Worm (Caenorhabditis elegans) whole organism, young adult: Measurements from ENCODE around the gene Y4C6B.3.
"Not testable (repeated sequence)": the region's sequence is repeated elsewhere in the genome, so short reads cannot be mapped to it uniquely, and the experiment has no call there.

Source experiments
- B0019.2 ChIP-seq: fragments of 200-800 bp; sonication (Bioruptor generic); conservative IDR thresholded peaks from 2 replicates; pipeline ENCODE4 v1.3.6; 2022; ENCODE audit warnings: missing genetic modification reagents, missing genetic modification characterization, missing compliant biosample characterization
- B0035.1 ChIP-seq: sonication (generic microtip); optimal IDR thresholded peaks from 2 replicates; lab custom pipeline; 2016; ENCODE audit warnings: missing genetic modification characterization, mild to moderate bottlenecking, missing compliant biosample characterization, missing genotype, missing genetic modification reagents
- F10E7.11 ChIP-seq: sonication (generic microtip); optimal IDR thresholded peaks from 2 replicates; lab custom pipeline; 2017; ENCODE audit warnings: mild to moderate bottlenecking, missing genetic modification characterization, moderate library complexity, missing compliant biosample characterization
- F22D6.2 ChIP-seq: sonication (generic microtip); optimal IDR thresholded peaks from 2 replicates; lab custom pipeline; 2016; ENCODE audit warnings: mild to moderate bottlenecking, missing genetic modification characterization, missing compliant biosample characterization
- F33H1.4 ChIP-seq: fragments of 200-800 bp; sonication (Bioruptor generic); IDR thresholded peaks from 2 replicates; pipeline ENCODE4 v1.3.6; 2022; ENCODE audit warnings: missing genetic modification reagents, missing genetic modification characterization, missing compliant biosample characterization
- Y53F4B.3 ChIP-seq: fragments of 200-800 bp; sonication (Bioruptor generic); IDR thresholded peaks from 2 replicates; pipeline ENCODE4 v1.3.6; 2022; ENCODE audit warnings: missing genetic modification reagents, missing genetic modification characterization, missing compliant biosample characterization
- Y67H2A.10 ChIP-seq: fragments of 200-800 bp; sonication (Bioruptor generic); conservative IDR thresholded peaks from 2 replicates; pipeline ENCODE4 v1.3.6; 2022; ENCODE audit warnings: missing genetic modification reagents, missing genetic modification characterization, missing compliant biosample characterization
- ZK185.1 ChIP-seq: sonication (generic microtip); optimal IDR thresholded peaks from 2 replicates; lab custom pipeline; 2016; ENCODE audit warnings: mild to moderate bottlenecking, missing genetic modification characterization, missing compliant biosample characterization; ENCODE audit not compliant: poor library complexity, severe bottlenecking
- akir-1 ChIP-seq: fragments of 200-800 bp; sonication (Bioruptor generic); optimal IDR thresholded peaks from 2 replicates; lab custom pipeline; 2018; ENCODE audit warnings: mild to moderate bottlenecking, missing genetic modification characterization, moderate library complexity, missing compliant biosample characterization
- aptf-3 ChIP-seq: fragments of 200-800 bp; sonication (Bioruptor generic); IDR thresholded peaks from 2 replicates; pipeline ENCODE4 v1.3.6; 2022; ENCODE audit warnings: missing genetic modification characterization, missing compliant biosample characterization
- athp-1 ChIP-seq: sonication (generic microtip); optimal IDR thresholded peaks from 2 replicates; lab custom pipeline; 2017; ENCODE audit warnings: mild to moderate bottlenecking, missing genetic modification characterization, missing compliant biosample characterization
- egl-44 ChIP-seq: fragments of 200-800 bp; sonication (Bioruptor generic); IDR thresholded peaks from 2 replicates; pipeline ENCODE4 v1.3.6; 2022; ENCODE audit warnings: missing genetic modification reagents, missing genetic modification characterization, missing compliant biosample characterization
- egrh-3 ChIP-seq: fragments of 200-800 bp; sonication (Bioruptor generic); IDR thresholded peaks from 2 replicates; pipeline ENCODE4 v1.3.6; 2022; ENCODE audit warnings: missing genetic modification reagents, missing genetic modification characterization, missing compliant biosample characterization
- hsf-1 ChIP-seq: fragments of 200-800 bp; sonication (Bioruptor generic); IDR thresholded peaks from 2 replicates; pipeline ENCODE4 v1.3.6; 2022; ENCODE audit warnings: missing genetic modification reagents, missing genetic modification characterization, missing compliant biosample characterization
- let-526 ChIP-seq: fragments of 200-800 bp; sonication (Bioruptor generic); IDR thresholded peaks from 2 replicates; pipeline ENCODE4 v1.3.6; 2022; ENCODE audit warnings: missing genetic modification reagents, missing genetic modification characterization, missing compliant biosample characterization
- let-607 ChIP-seq, 2 experiments: fragments of 200-800 bp in 1 of 2; sonication (Bioruptor generic) in 1 of 2; sonication (generic microtip) in 1 of 2; optimal IDR thresholded peaks; 2 replicates each; lab custom pipeline; 2016 to 2018; ENCODE audit warnings: mild to moderate bottlenecking in 2 of 2, missing compliant biosample characterization in 2 of 2, missing genetic modification characterization in 2 of 2, moderate library complexity in 2 of 2, missing genotype in 1 of 2
- lin-26 ChIP-seq: fragments of 200-800 bp; sonication (Bioruptor generic); IDR thresholded peaks from 2 replicates; pipeline ENCODE4 v1.3.6; 2022; ENCODE audit warnings: missing genetic modification reagents, missing genetic modification characterization, missing compliant biosample characterization
- lin-54 ChIP-seq: fragments of 200-800 bp; sonication (Bioruptor generic); optimal IDR thresholded peaks from 2 replicates; lab custom pipeline; 2018; ENCODE audit warnings: mild to moderate bottlenecking, missing genetic modification characterization, missing compliant biosample characterization
- madf-10 ChIP-seq: sonication (generic microtip); optimal IDR thresholded peaks from 2 replicates; lab custom pipeline; 2016; ENCODE audit warnings: mild to moderate bottlenecking, missing genetic modification characterization, missing compliant biosample characterization
- madf-3 ChIP-seq: fragments of 200-800 bp; sonication (Bioruptor generic); IDR thresholded peaks from 2 replicates; pipeline ENCODE4 v1.3.6; 2022; ENCODE audit warnings: missing genetic modification reagents, missing genetic modification characterization, missing compliant biosample characterization
- mes-4 ChIP-seq: sonication (generic microtip); optimal IDR thresholded peaks from 2 replicates; lab custom pipeline; 2016; ENCODE audit warnings: missing genotype, missing genetic modification characterization, missing compliant biosample characterization
- nhr-120 ChIP-seq: fragments of 200-800 bp; sonication (Bioruptor generic); IDR thresholded peaks from 2 replicates; pipeline ENCODE4 v1.3.6; 2022; ENCODE audit warnings: missing genetic modification characterization, missing compliant biosample characterization
- nhr-179 ChIP-seq: sonication (generic microtip); optimal IDR thresholded peaks from 2 replicates; lab custom pipeline; 2016; ENCODE audit warnings: mild to moderate bottlenecking, missing genetic modification characterization, missing compliant biosample characterization
- nhr-80 ChIP-seq: sonication (generic microtip); optimal IDR thresholded peaks from 2 replicates; lab custom pipeline; 2016; ENCODE audit warnings: missing genetic modification characterization, missing compliant biosample characterization
- rcor-1 ChIP-seq: fragments of 200-800 bp; sonication (Bioruptor generic); IDR thresholded peaks from 2 replicates; pipeline ENCODE4 v1.3.6; 2022; ENCODE audit warnings: missing genetic modification reagents, missing genetic modification characterization, missing compliant biosample characterization
- sdz-38 ChIP-seq: sonication (generic microtip); optimal IDR thresholded peaks from 2 replicates; lab custom pipeline; 2016; ENCODE audit warnings: missing genotype, missing genetic modification characterization, missing compliant biosample characterization
- snpc-1.3 ChIP-seq: sonication (generic microtip); optimal IDR thresholded peaks from 2 replicates; lab custom pipeline; 2017; ENCODE audit warnings: missing genetic modification characterization, mild to moderate bottlenecking, missing compliant biosample characterization, antibody characterized with exemption, moderate library complexity, missing genotype, missing genetic modification reagents; ENCODE audit not compliant: insufficient read depth
- tbx-9 ChIP-seq: sonication (generic microtip); optimal IDR thresholded peaks from 2 replicates; lab custom pipeline; 2016; ENCODE audit warnings: borderline replicate concordance, missing genetic modification characterization, inconsistent platforms, missing compliant biosample characterization
- ztf-18 ChIP-seq: sonication (generic microtip); optimal IDR thresholded peaks from 2 replicates; lab custom pipeline; 2016; ENCODE audit warnings: missing genotype, mild to moderate bottlenecking, missing genetic modification characterization, missing compliant biosample characterization
- ztf-25 ChIP-seq: fragments of 200-800 bp; sonication (Bioruptor generic); IDR thresholded peaks from 2 replicates; pipeline ENCODE4 v1.3.6; 2022; ENCODE audit warnings: missing genetic modification reagents, missing genetic modification characterization, missing compliant biosample characterization

Gene Y4C6B.3

ce11 chrIV:5297436-5298012 is 34.8 kb upstream of the Y4C6B.3 start, which contains the start of the genes ZK354.6 and msp-113:
Gene ZK354.6 (minus strand): TSS chrIV:5297536.
Gene msp-113 (plus strand): TSS chrIV:5297962.
- TF ChIP-seq madf-10 (tag; lab: Kevin White, UChicago) (no peak), F10E7.11 (tag; lab: Kevin White, UChicago) (no peak), lin-54 (no peak), nhr-179 (tag; lab: Kevin White, UChicago) (no peak), Y67H2A.10 (GFP tag; lab: Robert Waterston, UW) (no peak), hsf-1 (GFP tag; lab: Robert Waterston, UW) (no peak), egl-44 (GFP tag; lab: Robert Waterston, UW) (no peak), ztf-25 (GFP tag; lab: Robert Waterston, UW) (no peak), tbx-9 (tag; lab: Kevin White, UChicago) (no peak), madf-3 (GFP tag; lab: Robert Waterston, UW) (no peak)

- TF ChIP-seq egrh-3 (GFP tag; lab: Robert Waterston, UW) (peak; percentile 70), Y53F4B.3 (peak; percentile 58; the same call in 1 of the 2 replicates)
Observed at ce11 chrIV:5299138-5299537, 33.1 kb upstream of the Y4C6B.3 start.

- TF ChIP-seq let-607 (tag; optimal IDR thresholded peaks at IDR 0.05; lab: Kevin White, UChicago) = no peak
- TF ChIP-seq hsf-1 (GFP tag; lab: Robert Waterston, UW) = no peak
- TF ChIP-seq ztf-18 (tag; lab: Kevin White, UChicago) = no peak
- no peak for TF ChIP-seq F22D6.2 (tag; lab: Kevin White, UChicago)
- TF ChIP-seq rcor-1 (GFP tag; lab: Robert Waterston, UW) = no peak
Observed at ce11 chrIV:5303030-5303429, 29.2 kb upstream of the Y4C6B.3 start, which contains the start of gene ZK354.7. Gene ZK354.7 (minus strand): TSS chrIV:5303130.

- no peak for TF ChIP-seq ZK185.1 (tag; lab: Kevin White, UChicago)
- TF ChIP-seq nhr-80 (tag; lab: Kevin White, UChicago) = no peak
- TF ChIP-seq akir-1 (GFP tag; lab: Kevin White, UChicago) = no peak
- TF ChIP-seq aptf-3 (GFP tag; lab: Robert Waterston, UW) = no peak
- TF ChIP-seq mes-4 (tag; lab: Kevin White, UChicago) = no peak
- TF ChIP-seq F33H1.4 (GFP tag; lab: Robert Waterston, UW) = no peak
- TF ChIP-seq sdz-38 (tag; lab: Kevin White, UChicago) = no peak
- TF ChIP-seq let-526 (GFP tag; lab: Robert Waterston, UW) = no peak
- no peak for TF ChIP-seq B0019.2 (GFP tag; lab: Robert Waterston, UW)
- no peak for TF ChIP-seq nhr-120
- no peak for TF ChIP-seq ztf-25 (GFP tag; lab: Robert Waterston, UW)
- no peak for TF ChIP-seq lin-26 (GFP tag; lab: Robert Waterston, UW)
- TF ChIP-seq B0035.1 = no peak
Observed at ce11 chrIV:5306040-5306439, 26.2 kb upstream of the Y4C6B.3 start, which contains the start of gene ZK354.8. Gene ZK354.8 (minus strand): TSS chrIV:5306140.

ce11 chrIV:5308046-5308643 is 24.1 kb upstream of the Y4C6B.3 start, which contains the start of the genes ZK354.9 and msp-58:
Gene ZK354.9 (minus strand): TSS chrIV:5308146.
Gene msp-58 (plus strand): TSS chrIV:5308593.
- TF ChIP-seq athp-1 (tag; lab: Kevin White, UChicago); snpc-1.3; tbx-9 (tag; lab: Kevin White, UChicago): not testable (repeated sequence)
- TF ChIP-seq, all 124 proteins: peak for 0; not testable (repeated sequence) for 124
